Worm (Caenorhabditis elegans): Measurements from ENCODE around the gene Y47D7A.2.

DNA sequence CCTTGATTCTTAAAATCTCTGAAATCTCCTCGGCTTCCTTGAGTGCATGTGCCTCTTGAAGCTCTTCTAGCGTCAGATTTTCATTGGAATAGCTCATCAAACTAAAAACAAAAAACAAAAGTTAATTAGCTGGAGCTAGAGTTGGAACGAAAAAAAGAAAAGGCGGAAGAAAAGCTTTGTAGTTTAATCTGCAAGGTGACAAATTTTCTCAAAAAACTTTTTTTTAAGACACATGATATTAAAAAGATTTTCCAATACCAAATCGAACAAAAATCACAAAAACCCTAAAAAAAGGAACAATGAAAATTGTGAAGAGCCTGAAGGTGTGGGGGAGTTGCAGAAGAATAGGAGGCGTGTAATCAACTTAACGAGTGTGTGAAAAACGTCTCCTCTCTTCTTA is 34.6 kb downstream of the Y47D7A.2 start, which contains the start of gene gnrr-5:
- no peak for TF ChIP-seq lin-39 (tag; optimal IDR thresholded peaks at IDR 0.05)
- TF ChIP-seq ama-1 (optimal IDR thresholded peaks at IDR 0.05) = no peak
- no peak for TF ChIP-seq unc-62 (GFP tag; optimal IDR thresholded peaks at IDR 0.05)
- TF ChIP-seq nhr-237 (tag; optimal IDR thresholded peaks at IDR 0.05) = no peak
- no peak for TF ChIP-seq nhr-10 (tag; optimal IDR thresholded peaks at IDR 0.05)
- no peak for TF ChIP-seq egl-27 (tag; optimal IDR thresholded peaks at IDR 0.05)
- TF ChIP-seq snpc-4 (tag; optimal IDR thresholded peaks at IDR 0.05) = no peak
- no peak for TF ChIP-seq elt-1 (tag; optimal IDR thresholded peaks at IDR 0.05)
- TF ChIP-seq blmp-1 (tag; optimal IDR thresholded peaks at IDR 0.05; ENCODE audit: insufficient read depth) = no peak
- no peak for TF ChIP-seq C34F6.9 (tag; optimal IDR thresholded peaks at IDR 0.05)
- TF ChIP-seq elt-3 (tag; optimal IDR thresholded peaks at IDR 0.05) = no peak
